Worm (Caenorhabditis elegans) whole organism, mixed stage, embryonic: Measurements from ENCODE around the gene alh-5.

ENCODE experiments used
- M03D4.4 ChIP-seq: sonication (generic microtip); optimal IDR thresholded peaks from 2 replicates; lab custom pipeline; 2017; ENCODE audit warnings: mild to moderate bottlenecking, missing genetic modification characterization, missing compliant biosample characterization
- bed-3 ChIP-seq: fragments of 200-800 bp; sonication (Bioruptor generic); optimal IDR thresholded peaks from 3 replicates; lab custom pipeline; 2018; ENCODE audit warnings: mild to moderate bottlenecking, missing genetic modification characterization, moderate library complexity, missing compliant biosample characterization
- blmp-1 ChIP-seq: fragments of 150-350 bp; optimal IDR thresholded peaks from 2 replicates; lab custom pipeline; 2014; ENCODE audit warnings: missing biosample characterization, missing genetic modification characterization
- ceh-39 ChIP-seq: fragments of 150-350 bp; optimal IDR thresholded peaks from 2 replicates; lab custom pipeline; 2014; ENCODE audit warnings: missing biosample characterization, missing genetic modification characterization
- ceh-83 ChIP-seq: fragments of 200-800 bp; sonication (Bioruptor generic); optimal IDR thresholded peaks from 2 replicates; lab custom pipeline; 2018; ENCODE audit warnings: mild to moderate bottlenecking, missing genetic modification characterization, missing compliant biosample characterization
- ces-1 ChIP-seq: fragments of 150-350 bp; optimal IDR thresholded peaks from 2 replicates; lab custom pipeline; 2014; ENCODE audit warnings: missing biosample characterization, missing genetic modification reagents, missing genetic modification characterization
- cnd-1 ChIP-seq: fragments of 200-800 bp; sonication (Bioruptor generic); optimal IDR thresholded peaks from 2 replicates; lab custom pipeline; 2018; ENCODE audit warnings: mild to moderate bottlenecking, missing genetic modification characterization, missing compliant biosample characterization
- drap-1 ChIP-seq: fragments of 200-800 bp; sonication (Bioruptor generic); optimal IDR thresholded peaks from 3 replicates; lab custom pipeline; 2018; ENCODE audit warnings: mild to moderate bottlenecking, missing genetic modification characterization, missing compliant biosample characterization
- elt-1 ChIP-seq: sonication (generic microtip); optimal IDR thresholded peaks from 2 replicates; lab custom pipeline; 2017; ENCODE audit warnings: missing genetic modification characterization, mild to moderate bottlenecking, missing compliant biosample characterization, antibody characterized with exemption, moderate library complexity, borderline replicate concordance; ENCODE audit not compliant: insufficient read depth
- elt-3 ChIP-seq: fragments of 150-350 bp; optimal IDR thresholded peaks from 2 replicates; lab custom pipeline; 2014; ENCODE audit warnings: missing biosample characterization, missing genetic modification characterization
- flh-1 ChIP-seq: fragments of 200-800 bp; sonication (Bioruptor generic); optimal IDR thresholded peaks from 2 replicates; lab custom pipeline; 2018; ENCODE audit warnings: mild to moderate bottlenecking, missing genetic modification characterization, moderate library complexity, missing compliant biosample characterization
- ham-2 ChIP-seq: fragments of 200-800 bp; sonication (Bioruptor generic); optimal IDR thresholded peaks from 2 replicates; lab custom pipeline; 2018; ENCODE audit warnings: mild to moderate bottlenecking, missing genetic modification characterization, missing compliant biosample characterization
- hlh-1 ChIP-seq: fragments of 150-350 bp; optimal IDR thresholded peaks from 2 replicates; lab custom pipeline; 2014; ENCODE audit warnings: missing biosample characterization, missing genetic modification reagents, missing genetic modification characterization
- lin-13 ChIP-seq: fragments of 150-350 bp; optimal IDR thresholded peaks from 2 replicates; lab custom pipeline; 2014; ENCODE audit warnings: missing biosample characterization, missing genetic modification characterization
- lsy-2 ChIP-seq: fragments of 150-350 bp; optimal IDR thresholded peaks from 2 replicates; lab custom pipeline; 2014; ENCODE audit warnings: missing biosample characterization, missing genetic modification characterization
- mab-5 ChIP-seq: fragments of 150-350 bp; optimal IDR thresholded peaks from 2 replicates; lab custom pipeline; 2014; ENCODE audit warnings: missing biosample characterization, missing genetic modification characterization
- mep-1 ChIP-seq: fragments of 150-350 bp; optimal IDR thresholded peaks from 2 replicates; lab custom pipeline; 2017; ENCODE audit warnings: missing biosample characterization, missing genetic modification reagents, missing genetic modification characterization, inconsistent platforms
- mls-2 ChIP-seq: sonication (generic microtip); optimal IDR thresholded peaks from 2 replicates; lab custom pipeline; 2016; ENCODE audit warnings: mild to moderate bottlenecking, missing genetic modification characterization, moderate library complexity, missing compliant biosample characterization
- nhr-12 ChIP-seq: fragments of 150-350 bp; optimal IDR thresholded peaks from 2 replicates; lab custom pipeline; 2014; ENCODE audit warnings: missing biosample characterization, missing genetic modification characterization
- nhr-2 ChIP-seq: fragments of 150-350 bp; optimal IDR thresholded peaks from 2 replicates; lab custom pipeline; 2014; ENCODE audit warnings: missing biosample characterization, missing genetic modification characterization
- nhr-237 ChIP-seq: fragments of 150-350 bp; optimal IDR thresholded peaks from 2 replicates; lab custom pipeline; 2014; ENCODE audit warnings: missing biosample characterization, missing genetic modification characterization
- nhr-28 ChIP-seq: fragments of 150-350 bp; optimal IDR thresholded peaks from 2 replicates; lab custom pipeline; 2014; ENCODE audit warnings: missing biosample characterization, missing genetic modification characterization
- nhr-76 ChIP-seq: sonication (generic microtip); optimal IDR thresholded peaks from 2 replicates; lab custom pipeline; 2017; ENCODE audit warnings: missing biosample characterization, missing genetic modification characterization
- pha-4 ChIP-seq: fragments of 150-350 bp; optimal IDR thresholded peaks from 2 replicates; lab custom pipeline; 2018; ENCODE audit warnings: missing biosample characterization, missing genetic modification reagents, missing genetic modification characterization
- sem-2 ChIP-seq: fragments of 200-800 bp; sonication (Bioruptor generic); optimal IDR thresholded peaks from 2 replicates; lab custom pipeline; 2018; ENCODE audit warnings: mild to moderate bottlenecking, missing genetic modification characterization, missing compliant biosample characterization
- snpc-4 ChIP-seq: fragments of 150-350 bp; optimal IDR thresholded peaks from 2 replicates; lab custom pipeline; 2014; ENCODE audit warnings: missing biosample characterization, missing genetic modification characterization
- sptf-1 ChIP-seq: sonication (generic microtip); optimal IDR thresholded peaks from 2 replicates; lab custom pipeline; 2017; ENCODE audit warnings: mild to moderate bottlenecking, missing genetic modification characterization, moderate library complexity, missing compliant biosample characterization
- unc-120 ChIP-seq: sonication (generic microtip); optimal IDR thresholded peaks from 2 replicates; lab custom pipeline; 2017; ENCODE audit warnings: missing genetic modification characterization, missing compliant biosample characterization; ENCODE audit not compliant: poor library complexity, severe bottlenecking
- unc-39 ChIP-seq: fragments of 150-350 bp; optimal IDR thresholded peaks from 2 replicates; lab custom pipeline; 2014; ENCODE audit warnings: missing biosample characterization, missing genetic modification characterization
- unc-62 ChIP-seq: fragments of 150-350 bp; optimal IDR thresholded peaks from 2 replicates; lab custom pipeline; 2014; ENCODE audit warnings: missing biosample characterization, missing genetic modification reagents, missing genetic modification characterization
- zip-8 ChIP-seq: fragments of 150-350 bp; optimal IDR thresholded peaks from 2 replicates; lab custom pipeline; 2014; ENCODE audit warnings: missing biosample characterization, missing genetic modification characterization
- ztf-11 ChIP-seq: fragments of 150-350 bp; optimal IDR thresholded peaks from 2 replicates; lab custom pipeline; 2014; ENCODE audit warnings: missing biosample characterization, missing genetic modification characterization

Gene alh-5

DNA sequence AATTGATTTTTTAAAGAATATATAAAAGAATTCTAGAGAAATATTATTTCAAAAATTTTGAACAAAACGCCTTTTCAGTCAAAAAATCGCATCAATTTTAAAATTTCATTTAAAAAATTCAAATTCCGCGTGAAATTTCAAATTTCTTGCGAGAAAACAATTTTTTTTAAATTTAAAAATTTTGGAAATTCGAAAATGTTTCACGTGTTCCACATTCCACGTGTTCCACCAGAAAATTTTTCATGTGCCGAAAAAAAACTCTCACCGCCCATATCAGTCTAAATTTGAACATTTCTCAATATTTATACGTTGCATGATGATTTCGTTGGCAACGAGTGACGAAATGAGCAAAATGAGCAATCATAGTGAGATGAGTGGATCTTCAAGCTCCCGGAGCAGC, 24.3 kb downstream of the alh-5 start, which contains the start of gene fbxa-201:
TSS of gene fbxa-201 (plus strand) at position 301 of the 400 bp plus-strand sequence.
- TF ChIP-seq nhr-76 (tag; lab: Kevin White, UChicago) (no peak), elt-3 (tag; lab: Kevin White, UChicago) (no peak), elt-1 (tag; lab: Kevin White, UChicago) (no peak), ceh-39 (tag; lab: Kevin White, UChicago) (no peak), ceh-83 (GFP tag; lab: Kevin White, UChicago) (no peak), mep-1 (tag; lab: Kevin White, UChicago) (no peak), lin-13 (tag; lab: Kevin White, UChicago) (no peak)

- TF ChIP-seq nhr-12 (no peak), hlh-1 (tag; lab: Kevin White, UChicago) (no peak), blmp-1 (tag; lab: Kevin White, UChicago) (no peak), M03D4.4 (tag; lab: Kevin White, UChicago) (no peak), drap-1 (no peak), nhr-28 (no peak), nhr-76 (tag; lab: Kevin White, UChicago) (no peak), nhr-237 (no peak), zip-8 (tag; lab: Kevin White, UChicago) (no peak), ceh-83 (GFP tag; lab: Kevin White, UChicago) (no peak), elt-1 (tag; lab: Kevin White, UChicago) (no peak), flh-1 (GFP tag; lab: Kevin White, UChicago) (no peak), ham-2 (GFP tag; lab: Kevin White, UChicago) (no peak)
Observed at ce11 chrV:1969690-1970089, 29.7 kb downstream of the alh-5 start.

- TF ChIP-seq unc-62 (GFP tag; lab: Kevin White, UChicago) (no peak), blmp-1 (tag; lab: Kevin White, UChicago) (no peak), M03D4.4 (tag; lab: Kevin White, UChicago) (no peak), ceh-39 (tag; lab: Kevin White, UChicago) (no peak), nhr-76 (tag; lab: Kevin White, UChicago) (no peak), unc-39 (tag; lab: Kevin White, UChicago) (no peak), ham-2 (GFP tag; lab: Kevin White, UChicago) (no peak), elt-3 (tag; lab: Kevin White, UChicago) (no peak), bed-3 (GFP tag; lab: Kevin White, UChicago) (no peak)
- TF ChIP-seq, all 35 proteins: peak for 0
Observed at ce11 chrV:1969228-1969627, 30.2 kb downstream of the alh-5 start, which contains the start of gene acs-3. acs-3 (plus strand) TSS chrV:1969528.

- TF ChIP-seq M03D4.4 (tag; lab: Kevin White, UChicago) (no peak), elt-3 (tag; lab: Kevin White, UChicago) (no peak), ceh-83 (GFP tag; lab: Kevin White, UChicago) (no peak)
Observed at ce11 chrV:1968809-1969208, 30.6 kb downstream of the alh-5 start.

DNA sequence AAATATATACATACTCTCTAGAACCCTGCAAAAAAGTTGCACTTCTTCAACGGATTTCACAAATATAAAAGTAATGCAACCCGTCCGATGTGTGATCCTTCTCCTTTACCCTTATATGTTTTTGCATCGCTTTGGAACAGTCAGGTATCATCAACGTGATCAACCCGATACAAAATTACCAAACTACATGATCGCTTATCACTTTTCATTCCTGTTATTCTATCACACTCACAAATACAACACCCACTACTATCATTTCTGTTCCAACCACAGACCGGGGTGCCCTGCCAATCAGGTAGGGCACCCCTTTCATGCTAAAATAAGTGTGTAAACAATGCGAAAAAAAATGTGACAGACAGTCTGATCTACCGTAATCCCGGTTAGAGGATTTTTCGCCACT, 32.4 kb downstream of the alh-5 start:
- no peak for TF ChIP-seq snpc-4
- no peak for TF ChIP-seq nhr-28
- no peak for TF ChIP-seq ces-1 (GFP tag; lab: Kevin White, UChicago)
- no peak for TF ChIP-seq sem-2 (GFP tag; lab: Kevin White, UChicago)
- TF ChIP-seq bed-3 (GFP tag; lab: Kevin White, UChicago), result no peak
- TF ChIP-seq unc-120, result no peak
- no peak for TF ChIP-seq nhr-76 (tag; lab: Kevin White, UChicago)
- TF ChIP-seq cnd-1 (tag; lab: Kevin White, UChicago), result no peak
- TF ChIP-seq nhr-237, result no peak
- TF ChIP-seq lin-13 (tag; lab: Kevin White, UChicago), result no peak

ce11 chrV:1964806-1965205, 34.6 kb downstream of the alh-5 start, which contains the start of gene srj-15:
srj-15 (minus strand) TSS chrV:1964906.
- no peak for TF ChIP-seq ces-1 (GFP tag; lab: Kevin White, UChicago)
- TF ChIP-seq, all 35 proteins: peak for 0

- TF ChIP-seq unc-62 (GFP tag; lab: Kevin White, UChicago), result no peak
- no peak for TF ChIP-seq mls-2
- no peak for TF ChIP-seq snpc-4
- TF ChIP-seq elt-3 (tag; lab: Kevin White, UChicago), result no peak
- TF ChIP-seq hlh-1 (tag; lab: Kevin White, UChicago), result no peak
- TF ChIP-seq ces-1 (GFP tag; lab: Kevin White, UChicago), result no peak
- TF ChIP-seq mab-5 (tag; lab: Kevin White, UChicago), result no peak
- no peak for TF ChIP-seq ham-2 (GFP tag; lab: Kevin White, UChicago)
- TF ChIP-seq blmp-1 (tag; lab: Kevin White, UChicago), result no peak
- no peak for TF ChIP-seq pha-4 (tag; lab: Kevin White, UChicago)
- no peak for TF ChIP-seq flh-1 (GFP tag; lab: Kevin White, UChicago)
- TF ChIP-seq sptf-1, result no peak
- TF ChIP-seq lin-13 (tag; lab: Kevin White, UChicago), result no peak
- TF ChIP-seq nhr-2 (tag; lab: Kevin White, UChicago), result no peak
- no peak for TF ChIP-seq lsy-2 (tag; lab: Kevin White, UChicago)
- TF ChIP-seq sem-2 (GFP tag; lab: Kevin White, UChicago), result no peak
- TF ChIP-seq drap-1, result no peak
- no peak for TF ChIP-seq ztf-11 (tag; lab: Kevin White, UChicago)
- no peak for TF ChIP-seq unc-39 (tag; lab: Kevin White, UChicago)
- no peak for TF ChIP-seq nhr-237
Observed at ce11 chrV:1961453-1961852, 37.9 kb downstream of the alh-5 start, which contains the start of gene Y40B10B.1. Y40B10B.1 (minus strand) TSS chrV:1961553.
